Fruit fly (Drosophila melanogaster): ENCODE results near the gene Acer.

The Acer gene

dm6 chr2L:8485562-8485961 is 36.2 kb upstream of the Acer start (continued):
- TF ChIP-seq zen2 (GFP tag; IDR thresholded peaks at IDR 0.05; ENCODE audit: partially characterized antibody) (peak; percentile 68), dm (GFP tag; optimal IDR thresholded peaks at IDR 0.05) (no peak), Ssrp (tag; optimal IDR thresholded peaks at IDR 0.05) (no peak), Hmx (GFP tag; optimal IDR thresholded peaks at IDR 0.05) (no peak), bowl (GFP tag; IDR thresholded peaks at IDR 0.05) (0 out of 2 replicates have a peak, but pooled peaks have one; percentile 24), chn (GFP tag; optimal IDR thresholded peaks at IDR 0.05) (no peak), Sry-β (GFP tag; optimal IDR thresholded peaks at IDR 0.05) (no peak), CG7745 (tag; optimal IDR thresholded peaks at IDR 0.05) (no peak), CG15269 (tag; optimal IDR thresholded peaks at IDR 0.05) (no peak), pum (GFP tag; optimal IDR thresholded peaks at IDR 0.05) (no peak), zfh1 (GFP tag; IDR thresholded peaks at IDR 0.05) (peak; percentile 29; the same call in 1 of the 3 replicates), CG12071 (GFP tag; optimal IDR thresholded peaks at IDR 0.05) (no peak), ftz-f1 (GFP tag; optimal IDR thresholded peaks at IDR 0.05) (no peak), z (GFP tag; IDR thresholded peaks at IDR 0.05) (no peak), CG17385 (GFP tag; optimal IDR thresholded peaks at IDR 0.05) (no peak), Poxn (GFP tag; IDR thresholded peaks at IDR 0.05) (no peak), bab2 (GFP tag; optimal IDR thresholded peaks at IDR 0.05) (no peak), CG34376 (GFP tag; optimal IDR thresholded peaks at IDR 0.05) (peak; percentile 29), lov (optimal IDR thresholded peaks at IDR 0.05) (no peak), lov (GFP tag; IDR thresholded peaks at IDR 0.05) (no peak), CG2678 (tag; optimal IDR thresholded peaks at IDR 0.05) (no peak), CG13287 (GFP tag; IDR thresholded peaks at IDR 0.05; ENCODE audit: partially characterized antibody) (peak; percentile 50; the same call in 1 of the 2 replicates), CG16815 (GFP tag; optimal IDR thresholded peaks at IDR 0.05) (no peak), dan (GFP tag; IDR thresholded peaks at IDR 0.05) (no peak), pan (optimal IDR thresholded peaks at IDR 0.05) (no peak), pan (GFP tag; optimal IDR thresholded peaks at IDR 0.05 in 1 of 2, IDR thresholded peaks at IDR 0.05 in 1 of 2) (peak in 1 of 2 experiments; percentile 11), CG17912 (GFP tag; optimal IDR thresholded peaks at IDR 0.05) (no peak), fd64A (GFP tag; optimal IDR thresholded peaks at IDR 0.05) (no peak), CG10366 (GFP tag; IDR thresholded peaks at IDR 0.05) (no peak), Ada2b (GFP tag; IDR thresholded peaks at IDR 0.05) (no peak), CG11695 (GFP tag; IDR thresholded peaks at IDR 0.05) (no peak), phol (tag; optimal IDR thresholded peaks at IDR 0.05) (no peak), Fer3 (tag; optimal IDR thresholded peaks at IDR 0.05) (no peak), CG13123 (GFP tag; optimal IDR thresholded peaks at IDR 0.05) (no peak), unc-4 (GFP tag; IDR thresholded peaks at IDR 0.05; ENCODE audit: partially characterized antibody) (peak; percentile 39; the same call in 1 of the 2 replicates), Tbp (GFP tag; optimal IDR thresholded peaks at IDR 0.05) (no peak), fd3F (GFP tag; optimal IDR thresholded peaks at IDR 0.05) (no peak), hth (optimal IDR thresholded peaks at IDR 0.05) (no peak), lbe (GFP tag; optimal IDR thresholded peaks at IDR 0.05) (no peak), CG7839 (tag; optimal IDR thresholded peaks at IDR 0.05) (peak; percentile 22), CG32532 (GFP tag; IDR thresholded peaks at IDR 0.05) (no peak), nerfin-2 (GFP tag; IDR thresholded peaks at IDR 0.05; ENCODE audit: partially characterized antibody) (peak; percentile 79), CG14050 (GFP tag; IDR thresholded peaks at IDR 0.05) (no peak), GATAe (GFP tag; conservative IDR thresholded peaks at IDR 0.05) (no peak), bbx (GFP tag; IDR thresholded peaks at IDR 0.05; ENCODE audit: partially characterized antibody) (peak; percentile 76), CG16813 (GFP tag; IDR thresholded peaks at IDR 0.05; ENCODE audit: partially characterized antibody) (peak; percentile 66), org-1 (GFP tag; optimal IDR thresholded peaks at IDR 0.05) (no peak), CG3995 (GFP tag; optimal IDR thresholded peaks at IDR 0.05) (no peak), gfzf (GFP tag; optimal IDR thresholded peaks at IDR 0.05) (no peak), Eip74EF (GFP tag; optimal IDR thresholded peaks at IDR 0.05) (no peak), hkb (optimal IDR thresholded peaks at IDR 0.05) (no peak), hkb (GFP tag; IDR thresholded peaks at IDR 0.05) (no peak)
